Fruit fly (Drosophila melanogaster) whole organism, larva: ENCODE measurements around the gene CG7443.

Experiments
- noc ChIP-seq: fragments of 200-800 bp; sonication (Bioruptor generic); optimal IDR thresholded peaks from 3 replicates; lab custom pipeline; 2019; ENCODE audit warnings: missing biosample characterization, mild to moderate bottlenecking, missing genetic modification characterization, moderate library complexity

Gene CG7443

DNA sequence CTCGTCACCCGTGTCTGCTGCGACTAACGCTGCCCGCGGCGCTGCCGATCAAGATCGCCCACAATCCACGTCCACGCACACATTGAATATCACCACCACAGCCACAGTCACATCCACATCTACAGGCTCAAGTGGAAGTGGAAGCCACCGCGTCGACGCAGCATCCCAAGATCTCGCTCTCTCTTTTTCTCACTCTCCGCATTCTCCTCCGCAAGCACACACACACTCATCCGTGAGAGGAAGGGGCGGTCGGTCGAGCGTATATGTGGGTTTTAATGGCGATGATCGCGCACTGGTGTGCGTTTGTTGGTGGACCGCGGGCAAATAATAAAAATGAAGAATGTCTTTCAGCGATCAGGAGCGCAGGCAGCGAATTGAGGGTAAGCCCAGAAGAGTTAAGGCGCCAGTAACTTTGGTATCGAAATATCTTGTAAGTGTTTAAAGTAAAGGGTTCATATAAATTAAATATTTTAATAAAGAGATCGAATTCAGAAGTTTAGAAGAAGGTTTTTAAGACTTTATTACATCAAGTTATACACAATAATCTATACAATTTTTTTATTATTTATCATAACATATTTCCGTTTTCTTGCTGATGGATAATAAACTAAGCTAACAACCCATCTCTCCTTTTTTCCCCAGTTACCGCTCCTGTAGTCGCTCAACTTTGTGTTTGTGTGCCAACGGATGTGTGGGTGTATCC lies 9.8 kb downstream of the CG7443 start, which contains the start of gene Poxm:
Poxm (minus strand) TSS at position 25 of the 703 bp plus-strand sequence.
- TF ChIP-seq noc (tag; lab: Kevin White, UChicago): no peak

DNA sequence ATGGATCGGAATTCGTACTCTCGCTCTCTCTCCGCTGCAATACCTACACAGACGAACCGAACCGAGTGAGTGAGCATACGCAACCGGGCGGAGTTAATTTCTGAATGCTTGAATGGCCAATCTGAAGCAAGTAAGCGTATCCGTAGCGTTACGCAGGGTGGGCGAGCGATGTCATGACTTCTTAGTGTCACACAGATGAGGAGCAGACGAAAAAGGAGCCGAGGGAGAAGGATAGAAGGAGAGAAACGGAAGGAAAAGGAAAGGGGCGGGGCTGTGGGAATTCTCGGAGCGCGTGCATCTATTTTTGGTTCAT lies 10.3 kb downstream of the CG7443 start:
- no peak for TF ChIP-seq noc (tag; lab: Kevin White, UChicago)

DNA sequence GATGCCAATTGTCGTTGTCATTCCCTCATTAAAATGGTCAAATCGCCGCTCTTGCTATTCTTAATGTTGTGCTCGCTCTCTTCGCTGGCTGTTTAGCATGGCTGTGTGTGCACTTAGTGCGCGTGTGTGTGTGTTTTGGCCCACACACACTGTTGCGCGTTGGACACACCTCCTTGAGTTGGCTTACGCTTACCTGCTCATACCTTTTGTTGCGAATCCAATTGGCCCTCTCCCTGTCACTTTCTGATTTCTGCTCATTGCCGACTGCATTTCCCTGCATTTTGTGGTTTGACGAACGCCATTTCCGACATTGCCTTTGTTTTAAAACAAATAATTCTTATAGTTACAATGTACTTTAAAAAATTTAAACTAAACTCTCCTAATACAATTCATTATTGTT lies 10.9 kb downstream of the CG7443 start:
- TF ChIP-seq noc (tag; lab: Kevin White, UChicago): no peak

DNA sequence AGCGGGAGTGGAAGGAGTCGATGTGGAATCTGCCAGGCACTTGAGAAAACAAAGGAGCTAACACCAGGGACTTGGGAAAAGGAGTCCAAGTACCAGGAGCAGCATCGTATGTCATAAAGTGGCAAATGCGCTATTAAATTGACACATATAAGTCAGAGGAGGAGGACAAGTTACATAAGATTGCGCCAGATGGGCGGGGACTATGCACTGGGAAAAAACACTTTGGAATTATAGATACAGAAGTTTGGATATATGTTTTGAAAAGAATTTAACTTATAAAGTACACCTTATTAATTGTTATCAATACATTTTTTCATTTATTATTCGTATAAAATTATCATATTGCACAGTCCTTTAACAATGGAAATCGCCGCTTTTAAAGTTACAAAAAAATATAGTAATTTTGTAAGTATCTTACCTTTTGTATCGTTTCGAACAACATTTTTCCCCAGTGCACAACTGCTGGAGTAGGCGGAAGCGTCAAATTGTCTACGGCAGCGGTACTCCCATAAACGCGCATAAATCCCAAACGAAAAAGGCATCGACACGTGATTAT lies 12.0 kb downstream of the CG7443 start:
- no peak for TF ChIP-seq noc (tag; lab: Kevin White, UChicago)

DNA sequence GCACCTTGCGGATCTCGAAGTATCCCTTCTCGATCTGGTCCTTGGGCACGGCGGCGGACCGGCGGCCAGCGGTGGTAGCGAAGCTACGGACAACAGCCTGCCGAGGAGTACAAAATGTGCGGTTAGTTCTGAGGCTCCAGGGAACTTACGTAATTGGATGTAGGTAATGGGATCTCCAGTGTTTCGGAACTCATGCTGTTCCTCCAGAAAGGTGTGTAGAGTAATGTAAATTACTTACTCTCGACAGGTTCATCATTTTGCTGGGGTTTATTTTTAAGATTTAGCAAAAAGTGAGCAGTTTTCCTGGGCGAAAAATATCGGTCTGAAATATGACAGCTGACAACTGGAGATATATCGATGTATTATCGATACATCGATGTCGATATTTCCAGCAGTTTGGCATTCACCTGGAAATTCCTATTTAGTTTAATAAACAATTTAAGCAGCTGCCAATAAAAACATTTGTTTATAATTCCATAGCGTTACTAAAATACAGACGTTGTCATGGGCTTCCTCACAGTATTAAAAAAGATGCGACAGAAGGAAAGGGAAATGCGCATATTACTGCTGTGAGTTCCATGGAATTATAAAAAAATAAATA lies 16.7 kb downstream of the CG7443 start, which contains the start of the genes COX7A and Arl2:
COX7A (minus strand) TSS at position 369 of the 601 bp plus-strand sequence.
Arl2 (plus strand) TSS at position 426 of the 601 bp plus-strand sequence.
- peak; percentile 17 for TF ChIP-seq noc (tag; lab: Kevin White, UChicago)

DNA sequence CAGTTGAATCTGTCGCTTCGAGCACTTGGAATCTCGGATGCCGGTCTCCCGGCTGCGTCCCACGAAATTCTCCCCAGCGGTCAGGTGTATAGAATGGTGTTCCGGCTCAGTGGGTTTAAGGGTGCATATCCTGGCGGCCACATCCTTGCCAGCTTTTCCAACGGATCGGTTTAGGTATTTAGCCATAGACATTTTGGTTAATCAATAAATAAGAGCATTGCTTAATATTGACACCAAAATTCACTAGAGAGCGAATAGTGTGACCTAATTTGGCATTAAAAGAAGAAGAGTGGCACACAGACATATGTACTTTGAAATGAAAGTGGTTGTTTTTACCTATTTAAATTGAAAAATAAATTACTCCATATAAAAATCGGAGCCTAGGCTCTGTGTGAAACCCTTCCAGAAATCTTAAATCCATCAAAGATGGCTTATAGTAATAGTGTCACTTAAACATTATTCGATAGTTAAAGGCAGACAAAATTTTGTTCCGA lies 19.2 kb downstream of the CG7443 start, which contains the start of the genes PNKP and COX7AL:
PNKP (minus strand) TSS at position 266 of the 494 bp plus-strand sequence.
COX7AL (plus strand) TSS at position 419 of the 494 bp plus-strand sequence.
- no peak for TF ChIP-seq noc (tag; lab: Kevin White, UChicago)

DNA sequence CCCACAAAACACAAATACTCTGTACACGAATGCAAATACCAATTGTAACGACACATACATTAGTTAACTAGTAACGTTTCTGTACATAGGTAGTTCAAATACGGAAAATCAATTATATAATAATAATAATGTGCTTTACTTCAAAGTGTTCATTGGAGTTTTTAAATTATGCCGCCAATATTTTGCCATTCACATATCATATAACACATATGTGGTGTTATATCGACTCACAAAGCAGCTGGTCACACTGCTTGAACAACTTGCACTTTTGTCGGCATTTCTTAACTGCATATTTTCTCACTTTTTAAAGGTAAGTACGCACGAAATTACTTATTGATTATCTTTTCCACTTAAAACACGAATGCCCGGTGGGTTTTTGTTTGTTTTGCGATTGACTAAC lies 20.1 kb downstream of the CG7443 start, which contains the start of gene DppIII:
DppIII (plus strand) TSS at position 227 of the 400 bp plus-strand sequence.
- no peak for TF ChIP-seq noc (tag; lab: Kevin White, UChicago)

DNA sequence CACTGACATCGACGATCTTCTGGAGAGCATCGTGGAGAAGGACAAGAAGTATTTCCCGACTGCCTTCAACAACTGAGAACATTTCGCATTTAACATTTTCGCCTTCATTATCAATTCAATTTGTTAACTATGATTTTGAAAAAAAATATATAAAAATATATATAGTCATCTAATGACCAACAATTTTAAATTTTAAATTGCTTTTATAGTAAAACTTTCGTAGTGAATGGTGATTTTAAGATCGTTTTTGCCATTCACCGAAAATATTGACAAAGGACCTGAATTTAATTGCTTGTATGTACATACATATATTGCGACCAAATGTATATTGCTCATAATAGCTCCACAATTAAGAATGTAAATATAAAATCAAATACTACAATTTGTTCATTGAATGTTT lies 23.2 kb downstream of the CG7443 start, which contains the start of gene CG7352:
CG7352 (plus strand) TSS at position 301 of the 400 bp plus-strand sequence.
- no peak for TF ChIP-seq noc (tag; lab: Kevin White, UChicago)

DNA sequence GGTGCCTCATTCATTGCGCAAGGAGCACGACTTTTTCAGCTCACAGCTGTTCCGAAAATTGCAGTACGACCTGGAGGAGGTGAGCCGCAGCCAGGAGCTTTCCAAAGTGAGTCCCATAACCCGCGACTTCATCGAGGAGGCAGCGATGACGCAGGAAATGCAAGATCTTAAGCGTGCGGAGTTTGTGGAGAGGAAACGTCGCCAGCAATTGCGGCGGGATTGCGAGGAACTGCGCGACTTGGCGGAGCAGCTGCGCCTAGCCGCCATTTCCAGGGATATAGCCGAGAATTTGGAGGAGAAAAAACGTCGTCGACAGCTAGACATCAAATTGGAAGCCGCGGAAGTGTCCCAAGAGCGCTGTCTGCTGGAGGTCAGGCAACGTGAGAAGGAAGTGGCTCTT lies 23.7 kb downstream of the CG7443 start:
- no peak for TF ChIP-seq noc (tag; lab: Kevin White, UChicago)

DNA sequence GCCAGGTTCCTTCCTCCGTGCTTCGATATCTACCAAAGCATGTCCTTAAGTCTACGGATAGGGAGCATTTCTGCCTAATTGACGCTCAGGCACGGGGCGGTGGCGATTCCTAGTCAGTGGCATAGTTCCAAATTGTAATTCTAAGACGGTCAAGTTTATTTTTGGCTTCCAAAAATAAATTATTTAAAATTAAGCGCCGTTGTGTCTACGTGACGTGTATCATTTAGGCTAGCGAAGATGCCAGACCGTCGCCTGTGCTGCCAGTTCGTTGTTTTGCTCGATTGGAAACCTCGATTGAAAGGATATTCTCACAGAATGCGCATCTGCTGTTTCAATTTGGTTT lies 25.0 kb downstream of the CG7443 start:
- TF ChIP-seq noc (tag; lab: Kevin White, UChicago): no peak

DNA sequence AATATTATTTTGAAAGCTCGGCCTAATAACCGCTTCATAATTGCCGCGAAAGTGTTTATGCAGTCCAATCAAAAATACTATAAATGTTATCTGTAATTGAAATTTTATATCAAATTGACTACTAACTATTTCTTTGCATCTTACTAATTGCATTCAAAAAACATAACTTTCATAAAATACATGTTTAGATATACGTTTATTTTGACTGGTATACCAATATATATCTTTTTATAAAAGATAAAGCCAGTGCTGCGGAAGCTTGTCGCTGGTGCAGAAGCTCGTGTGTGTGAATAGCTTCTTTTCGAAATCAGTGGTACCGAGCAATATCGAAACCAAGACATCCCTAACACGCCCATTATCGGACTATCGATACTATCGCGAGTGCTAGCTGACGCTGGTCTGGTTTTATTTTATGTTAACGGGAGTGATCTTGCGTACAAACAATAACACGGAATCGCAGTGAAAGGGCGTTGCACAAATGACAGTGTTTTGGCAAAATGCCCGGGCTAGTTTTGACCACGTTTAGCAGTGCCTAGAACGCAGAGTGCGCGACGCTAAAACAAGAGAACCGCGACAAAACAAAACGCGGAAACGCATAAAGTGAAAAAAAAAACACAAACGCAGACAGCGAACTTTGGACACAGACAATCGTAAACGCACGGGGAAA lies 25.5 kb downstream of the CG7443 start, which contains the start of gene Atg13:
Atg13 (plus strand) TSS at position 367 of the 667 bp plus-strand sequence.
- no peak for TF ChIP-seq noc (tag; lab: Kevin White, UChicago)

DNA sequence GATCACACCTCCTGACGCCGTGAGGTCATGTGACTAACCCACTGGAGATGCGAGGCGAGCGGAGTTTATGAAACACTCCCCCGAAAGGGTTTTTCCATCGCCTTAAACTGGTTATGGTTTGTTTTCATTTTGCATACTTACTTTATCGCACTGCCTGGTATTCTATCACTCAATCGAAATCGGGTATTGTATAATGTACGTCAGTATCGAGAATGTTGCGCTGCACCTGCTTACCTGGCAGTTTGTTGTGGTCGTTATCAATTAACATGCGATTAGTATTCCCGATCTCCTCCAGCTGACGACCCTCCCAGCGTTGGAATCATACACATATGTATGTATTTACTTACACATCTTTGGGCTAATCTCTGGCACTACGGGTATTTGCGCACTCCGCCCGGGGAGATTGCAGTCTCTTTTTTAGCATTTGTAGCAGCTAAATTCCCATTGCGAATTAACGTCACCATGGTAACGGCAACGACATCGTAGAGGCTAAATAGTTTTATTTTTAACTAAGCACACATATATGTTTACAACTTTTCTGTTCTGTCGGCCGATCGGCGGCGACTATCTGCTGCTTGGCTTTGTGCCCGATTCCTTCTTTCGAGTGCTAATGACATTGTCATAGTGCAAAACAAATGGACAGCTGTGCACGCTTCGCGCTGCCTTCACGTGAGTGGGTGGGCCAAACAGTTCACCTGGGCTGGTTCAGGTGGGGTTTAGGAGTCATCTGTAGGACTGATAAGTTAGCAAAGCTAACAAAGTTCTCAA lies 29.0 kb downstream of the CG7443 start:
- TF ChIP-seq noc (tag; lab: Kevin White, UChicago): peak; percentile 48

DNA sequence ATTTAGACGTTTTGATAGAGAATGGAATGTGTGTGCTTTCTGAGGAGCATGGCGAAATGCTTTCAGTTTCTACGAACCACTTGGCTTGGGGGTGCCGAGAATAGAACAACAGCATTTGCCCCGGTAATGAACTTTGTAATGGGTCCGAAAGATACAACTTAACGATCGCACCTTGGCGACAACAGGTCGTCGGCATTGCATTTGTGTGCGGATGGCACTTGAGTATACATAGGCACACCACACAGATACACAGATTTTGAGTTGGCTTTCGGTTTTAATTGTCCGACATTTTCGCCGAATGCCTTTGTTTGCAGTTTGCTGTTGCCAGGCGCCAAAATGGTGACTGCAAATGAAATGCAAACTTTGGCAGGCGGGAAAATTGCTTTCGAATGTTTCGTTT lies 29.9 kb downstream of the CG7443 start:
- no peak for TF ChIP-seq noc (tag; lab: Kevin White, UChicago)

DNA sequence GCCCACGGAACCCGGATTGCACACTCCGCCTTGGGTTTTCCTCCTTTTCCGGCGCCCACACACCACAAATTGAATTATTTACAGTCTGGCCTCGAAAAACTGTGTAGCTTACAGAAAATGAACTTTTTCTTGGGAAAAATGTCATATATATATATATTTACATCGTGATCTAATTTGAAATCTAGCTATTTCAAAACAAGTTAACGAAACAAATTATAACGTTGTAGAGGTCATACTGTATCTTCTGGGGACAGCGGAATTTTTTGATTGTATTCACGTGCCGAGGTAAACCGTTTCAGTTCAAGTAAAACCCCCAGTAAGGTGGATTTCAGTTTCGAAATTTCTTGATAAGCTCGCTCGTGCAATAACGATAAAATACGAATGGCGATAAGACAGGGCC lies 30.3 kb downstream of the CG7443 start:
- peak; percentile 23 for TF ChIP-seq noc (tag; lab: Kevin White, UChicago)

DNA sequence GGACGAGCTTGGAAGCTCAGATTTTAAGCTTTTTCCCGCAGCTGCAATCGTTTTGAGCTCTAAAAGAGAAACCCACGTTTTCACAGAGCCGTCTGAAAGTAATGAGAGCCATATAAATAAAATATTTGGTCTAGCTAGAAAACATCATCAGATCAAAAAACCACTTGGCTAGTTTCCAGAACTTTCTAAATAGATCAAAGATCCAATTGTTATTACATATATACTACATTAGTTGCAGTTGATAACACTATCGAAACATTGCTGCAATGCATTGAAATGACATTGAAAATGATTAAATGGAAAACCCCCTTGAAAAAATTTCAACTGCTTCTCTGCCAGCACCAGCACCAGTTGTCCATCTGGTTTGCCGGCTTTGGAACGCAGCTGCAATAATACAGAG lies 30.9 kb downstream of the CG7443 start:
- no peak for TF ChIP-seq noc (tag; lab: Kevin White, UChicago)
